Worm (Caenorhabditis elegans): ENCODE data around the gene Y57G11C.1130.

- TF ChIP-seq nhr-25 (tag; optimal IDR thresholded peaks at IDR 0.05), result no peak
- TF ChIP-seq aly-2 (tag; optimal IDR thresholded peaks at IDR 0.05), result no peak
Measured at ce11 chrIV:14759662-14760061, 22.6 kb upstream of the Y57G11C.1130 start.

Measured in whole organism, L2 larva.